ENCODE assay signal across 5 worm cellular contexts in the genomic region with DNA sequence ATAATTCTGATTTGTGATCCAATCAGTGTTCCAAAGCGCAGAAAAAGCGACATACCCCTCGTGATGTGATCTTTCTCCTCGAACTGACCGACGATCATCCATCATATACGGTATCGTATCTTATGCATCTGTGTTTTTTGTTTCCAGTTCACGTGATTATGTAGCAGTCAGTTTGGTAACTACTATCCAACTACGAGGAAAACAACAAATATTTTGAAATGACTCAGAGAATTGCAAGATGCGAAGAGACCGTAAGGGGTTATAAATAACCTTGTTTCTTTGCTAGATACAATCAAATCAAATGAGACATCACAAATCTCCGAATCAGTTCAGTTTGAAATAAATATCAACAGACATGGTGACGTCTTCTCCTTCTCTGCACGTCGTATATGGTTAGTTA.
TF ChIP-seq lines count a peak whose summit lies in the region.

No protein-coding gene starts in this region.

TF ChIP-seq in whole organism, L1 larva, 84 proteins besides CTCF, POLR2A, EP300 and RAD21 (continues in another document):
- TF ChIP-seq blmp-1 (tag; optimal IDR thresholded peaks at IDR 0.05; lab: Kevin White, UChicago), result peak; percentile 64
- TF ChIP-seq mdl-1 (tag; optimal IDR thresholded peaks at IDR 0.05; lab: Kevin White, UChicago), result peak in 1 of 2 experiments; percentile 53
- TF ChIP-seq xbp-1 (tag; optimal IDR thresholded peaks at IDR 0.05; lab: Kevin White, UChicago), result no peak
- no peak for TF ChIP-seq ets-5 (GFP tag; IDR thresholded peaks at IDR 0.05; lab: Robert Waterston, UW)
- peak; percentile 85 for TF ChIP-seq nhr-71 (tag; optimal IDR thresholded peaks at IDR 0.05; lab: Kevin White, UChicago)
- TF ChIP-seq elt-3 (tag; optimal IDR thresholded peaks at IDR 0.05; lab: Kevin White, UChicago), result peak in 3 of 6 experiments; percentile 27 to 90 (median 89)
- TF ChIP-seq lin-14 (GFP tag; optimal IDR thresholded peaks at IDR 0.05; lab: Kevin White, UChicago), result peak; percentile 81
- no peak for TF ChIP-seq C04F5.9 (tag; optimal IDR thresholded peaks at IDR 0.05; lab: Kevin White, UChicago)
- TF ChIP-seq ama-1 (optimal IDR thresholded peaks at IDR 0.05; lab: Kevin White, UChicago), result no peak
- TF ChIP-seq unc-130 (tag; optimal IDR thresholded peaks at IDR 0.05; lab: Kevin White, UChicago), result no peak
- TF ChIP-seq nhr-20 (tag; optimal IDR thresholded peaks at IDR 0.05; lab: Kevin White, UChicago), result peak; percentile 89
- TF ChIP-seq fkh-8 (tag; optimal IDR thresholded peaks at IDR 0.05; lab: Kevin White, UChicago), result no peak
- TF ChIP-seq nhr-19 (GFP tag; conservative IDR thresholded peaks at IDR 0.05; lab: Robert Waterston, UW), result peak; percentile 57
- TF ChIP-seq nhr-47 (tag; optimal IDR thresholded peaks at IDR 0.05; lab: Kevin White, UChicago), result peak; percentile 54
- no peak for TF ChIP-seq pag-3 (tag; optimal IDR thresholded peaks at IDR 0.05; lab: Kevin White, UChicago; ENCODE audit: borderline replicate concordance, insufficient read depth)
- no peak for TF ChIP-seq lin-39 (tag; optimal IDR thresholded peaks at IDR 0.05; lab: Kevin White, UChicago)
- peak in 1 of 2 experiments; percentile 59 for TF ChIP-seq lin-35 (GFP tag; optimal IDR thresholded peaks at IDR 0.05; lab: Kevin White, UChicago)

TF ChIP-seq in whole organism, L2 larva, 48 proteins besides CTCF, POLR2A, EP300 and RAD21 (continues in another document):
- TF ChIP-seq ztf-11 (tag; optimal IDR thresholded peaks at IDR 0.05; lab: Kevin White, UChicago), result no peak
- no peak for TF ChIP-seq mbf-1 (tag; optimal IDR thresholded peaks at IDR 0.05; lab: Kevin White, UChicago)
- no peak for TF ChIP-seq elt-3 (tag; optimal IDR thresholded peaks at IDR 0.05; lab: Kevin White, UChicago)
- no peak for TF ChIP-seq Y55F3AM.14 (GFP tag; optimal IDR thresholded peaks at IDR 0.05; lab: Kevin White, UChicago)
- TF ChIP-seq ztf-1 (GFP tag; conservative IDR thresholded peaks at IDR 0.05; lab: Robert Waterston, UW), result no peak
- TF ChIP-seq nhr-237 (tag; optimal IDR thresholded peaks at IDR 0.05; lab: Kevin White, UChicago), result no peak
- peak; percentile 83 for TF ChIP-seq sma-9 (GFP tag; optimal IDR thresholded peaks at IDR 0.05; lab: Kevin White, UChicago)
- no peak for TF ChIP-seq sma-9 (tag; optimal IDR thresholded peaks at IDR 0.05; lab: Kevin White, UChicago)
- no peak for TF ChIP-seq skn-1 (tag; optimal IDR thresholded peaks at IDR 0.05; lab: Kevin White, UChicago)
- TF ChIP-seq nhr-10 (tag; optimal IDR thresholded peaks at IDR 0.05; lab: Kevin White, UChicago), result no peak
- TF ChIP-seq nhr-21 (tag; optimal IDR thresholded peaks at IDR 0.05; lab: Kevin White, UChicago), result peak; percentile 84
- no peak for TF ChIP-seq C34F6.9 (tag; optimal IDR thresholded peaks at IDR 0.05; lab: Kevin White, UChicago)
- TF ChIP-seq ZK546.5 (tag; optimal IDR thresholded peaks at IDR 0.05; lab: Kevin White, UChicago), result no peak
- peak; percentile 67 for TF ChIP-seq ceh-16 (tag; optimal IDR thresholded peaks at IDR 0.05; lab: Kevin White, UChicago)
- TF ChIP-seq nhr-129 (tag; optimal IDR thresholded peaks at IDR 0.05; lab: Kevin White, UChicago), result peak; percentile 58
- no peak for TF ChIP-seq gmeb-1 (tag; optimal IDR thresholded peaks at IDR 0.05; lab: Kevin White, UChicago)
- TF ChIP-seq nhr-77 (tag; optimal IDR thresholded peaks at IDR 0.05; lab: Kevin White, UChicago), result no peak
- no peak for TF ChIP-seq lin-11 (tag; optimal IDR thresholded peaks at IDR 0.05; lab: Kevin White, UChicago)
- peak; percentile 21 for TF ChIP-seq fos-1 (tag; optimal IDR thresholded peaks at IDR 0.05; lab: Kevin White, UChicago)

TF ChIP-seq in whole organism, L3 larva, 47 proteins besides CTCF, POLR2A, EP300 and RAD21 (continues in another document):
- TF ChIP-seq nhr-12 (tag; optimal IDR thresholded peaks at IDR 0.05; lab: Kevin White, UChicago) (no peak), ceh-16 (tag; optimal IDR thresholded peaks at IDR 0.05; lab: Kevin White, UChicago) (no peak), pqm-1 (tag; optimal IDR thresholded peaks at IDR 0.05; lab: Kevin White, UChicago) (no peak), elt-1 (tag; optimal IDR thresholded peaks at IDR 0.05; lab: Kevin White, UChicago) (peak; percentile 94), lin-15B (tag; optimal IDR thresholded peaks at IDR 0.05; lab: Kevin White, UChicago) (no peak), ceh-28 (tag; optimal IDR thresholded peaks at IDR 0.05; lab: Kevin White, UChicago) (no peak), elt-3 (tag; optimal IDR thresholded peaks at IDR 0.05; lab: Kevin White, UChicago) (no peak), nhr-77 (tag; optimal IDR thresholded peaks at IDR 0.05; lab: Kevin White, UChicago) (no peak), ZK546.5 (tag; optimal IDR thresholded peaks at IDR 0.05; lab: Kevin White, UChicago) (no peak), fos-1 (tag; optimal IDR thresholded peaks at IDR 0.05; lab: Kevin White, UChicago) (no peak), ztf-4 (tag; optimal IDR thresholded peaks at IDR 0.05; lab: Kevin White, UChicago) (no peak), jun-1 (tag; optimal IDR thresholded peaks at IDR 0.05; lab: Kevin White, UChicago) (no peak), zag-1 (tag; optimal IDR thresholded peaks at IDR 0.05; lab: Kevin White, UChicago) (no peak), snpc-4 (tag; optimal IDR thresholded peaks at IDR 0.05; lab: Kevin White, UChicago) (no peak), ama-1 (optimal IDR thresholded peaks at IDR 0.05; lab: Kevin White, UChicago) (no peak), mdl-1 (tag; optimal IDR thresholded peaks at IDR 0.05; lab: Kevin White, UChicago) (peak; percentile 11), ceh-9 (tag; optimal IDR thresholded peaks at IDR 0.05; lab: Kevin White, UChicago) (no peak), unc-39 (tag; optimal IDR thresholded peaks at IDR 0.05; lab: Kevin White, UChicago) (no peak), nhr-43 (tag; optimal IDR thresholded peaks at IDR 0.05; lab: Kevin White, UChicago; ENCODE audit: poor library complexity, severe bottlenecking) (peak; percentile 67), skn-1 (tag; optimal IDR thresholded peaks at IDR 0.05; lab: Kevin White, UChicago) (no peak)

TF ChIP-seq in whole organism, L4 larva, 104 proteins besides CTCF, POLR2A, EP300 and RAD21 (continues in another document):
- TF ChIP-seq tra-1 (GFP tag; IDR thresholded peaks at IDR 0.05; lab: Robert Waterston, UW) (0 out of 2 replicates have a peak, but pooled peaks have one; percentile 10), ama-1 (optimal IDR thresholded peaks at IDR 0.05; lab: Kevin White, UChicago) (no peak), aha-1 (tag; lab: Kevin White, UChicago) (no peak), lsy-2 (tag; optimal IDR thresholded peaks at IDR 0.05; lab: Kevin White, UChicago) (peak in 1 of 2 experiments; percentile 54), nhr-6 (tag; optimal IDR thresholded peaks at IDR 0.05; lab: Kevin White, UChicago) (no peak), lin-13 (GFP tag; optimal IDR thresholded peaks at IDR 0.05; lab: Kevin White, UChicago) (no peak), Y75B8A.6 (GFP tag; IDR thresholded peaks at IDR 0.05; lab: Robert Waterston, UW) (no peak), hlh-30 (tag; optimal IDR thresholded peaks at IDR 0.05; lab: Kevin White, UChicago; ENCODE audit: insufficient read depth) (peak; percentile 79), mdl-1 (tag; optimal IDR thresholded peaks at IDR 0.05; lab: Kevin White, UChicago) (peak in 1 of 2 experiments; percentile 72), nhr-48 (tag; optimal IDR thresholded peaks at IDR 0.05; lab: Kevin White, UChicago) (peak; percentile 52), hlh-11 (tag; optimal IDR thresholded peaks at IDR 0.05; lab: Kevin White, UChicago) (peak; percentile 63), mep-1 (tag; optimal IDR thresholded peaks at IDR 0.05; lab: Kevin White, UChicago) (peak; percentile 41), arid-1 (GFP tag; conservative IDR thresholded peaks at IDR 0.05; lab: Robert Waterston, UW) (no peak), dmd-6 (GFP tag; IDR thresholded peaks at IDR 0.05; lab: Robert Waterston, UW) (peak; percentile 40; the same call in 1 of the 2 replicates), mes-2 (tag; optimal IDR thresholded peaks at IDR 0.05; lab: Kevin White, UChicago; ENCODE audit: poor library complexity, severe bottlenecking) (no peak), hif-1 (tag; optimal IDR thresholded peaks at IDR 0.05; lab: Kevin White, UChicago) (no peak), nhr-41 (GFP tag; IDR thresholded peaks at IDR 0.05; lab: Robert Waterston, UW) (no peak), spr-3 (GFP tag; optimal IDR thresholded peaks at IDR 0.05; lab: Kevin White, UChicago) (no peak), daf-8 (GFP tag; IDR thresholded peaks at IDR 0.05; lab: Robert Waterston, UW) (no peak)

TF ChIP-seq in whole organism, young adult, 124 proteins besides CTCF, POLR2A, EP300 and RAD21:
- TF ChIP-seq lin-40 (tag; optimal IDR thresholded peaks at IDR 0.05; lab: Kevin White, UChicago) (peak; percentile 7), mxl-1 (tag; optimal IDR thresholded peaks at IDR 0.05; lab: Kevin White, UChicago) (no peak), ztf-26 (tag; optimal IDR thresholded peaks at IDR 0.05; lab: Kevin White, UChicago) (peak; percentile 18), gei-17 (GFP tag; optimal IDR thresholded peaks at IDR 0.05; lab: Kevin White, UChicago) (no peak)
TF ChIP-seq in whole organism, young adult: peak in this region for 2.
